Worm (Caenorhabditis elegans) whole organism, midembryonic: ENCODE results near the gene F11D5.5.

Experiments
- cog-1 ChIP-seq: sonication (generic microtip); optimal IDR thresholded peaks from 2 replicates; lab custom pipeline; 2016; ENCODE audit warnings: missing genetic modification characterization, missing compliant biosample characterization
- flt-1 ChIP-seq: fragments of 200-800 bp; sonication (Bioruptor generic); IDR thresholded peaks from 2 replicates; pipeline ENCODE4 v1.3.6; 2022; ENCODE audit warnings: missing genetic modification characterization, missing compliant biosample characterization
- klf-2 ChIP-seq: fragments of 200-800 bp; sonication (Bioruptor generic); conservative IDR thresholded peaks from 2 replicates; pipeline ENCODE4 v1.3.6; 2022; ENCODE audit warnings: missing genetic modification reagents, missing genetic modification characterization, missing compliant biosample characterization
- med-1 ChIP-seq: sonication (generic microtip); optimal IDR thresholded peaks from 2 replicates; lab custom pipeline; 2017; ENCODE audit warnings: missing genetic modification characterization, mild to moderate bottlenecking, missing compliant biosample characterization, antibody characterized with exemption, missing genetic modification reagents; ENCODE audit not compliant: insufficient read depth
- ref-1 ChIP-seq: fragments of 200-800 bp; sonication (Bioruptor generic); conservative IDR thresholded peaks from 2 replicates; pipeline ENCODE4 v1.3.6; 2022; ENCODE audit warnings: missing genetic modification reagents, missing genetic modification characterization, missing compliant biosample characterization
- ztf-23 ChIP-seq: fragments of 200-800 bp; sonication (Bioruptor generic); IDR thresholded peaks from 2 replicates; pipeline ENCODE4 v1.3.6; 2022; ENCODE audit warnings: missing genetic modification reagents, missing genetic modification characterization, missing compliant biosample characterization
- ztf-29 ChIP-seq: fragments of 200-800 bp; sonication (Bioruptor generic); IDR thresholded peaks from 2 replicates; pipeline ENCODE4 v1.3.6; 2022; ENCODE audit warnings: missing genetic modification reagents, missing genetic modification characterization, missing compliant biosample characterization

ce11 chrX:3297812-3298211, 4.1 kb upstream of the F11D5.5 start:
- TF ChIP-seq ref-1 (no peak), flt-1 (GFP tag; lab: Robert Waterston, UW) (no peak), klf-2 (no peak), ztf-23 (no peak), cog-1 (tag; lab: Kevin White, UChicago) (no peak), med-1 (GFP tag; lab: Kevin White, UChicago) (no peak), ztf-29 (GFP tag; lab: Robert Waterston, UW) (no peak)
